Worm (Caenorhabditis elegans): Measurements from ENCODE around the gene rop-1.

- TF ChIP-seq lsy-2 (tag; optimal IDR thresholded peaks at IDR 0.05) = no peak
- no peak for TF ChIP-seq snpc-4 (tag; optimal IDR thresholded peaks at IDR 0.05)
- no peak for TF ChIP-seq tbx-2 (tag; optimal IDR thresholded peaks at IDR 0.05)
- no peak for TF ChIP-seq blmp-1 (tag; optimal IDR thresholded peaks at IDR 0.05)
- TF ChIP-seq lir-3 (tag; optimal IDR thresholded peaks at IDR 0.05; ENCODE audit: poor library complexity) = no peak
- no peak for TF ChIP-seq elt-3 (tag; optimal IDR thresholded peaks at IDR 0.05)
- TF ChIP-seq fkh-10 (GFP tag; optimal IDR thresholded peaks at IDR 0.05) = no peak
- no peak for TF ChIP-seq ztf-11 (tag; optimal IDR thresholded peaks at IDR 0.05)
- TF ChIP-seq jun-1 (tag; optimal IDR thresholded peaks at IDR 0.05) = no peak
- no peak for TF ChIP-seq ama-1 (optimal IDR thresholded peaks at IDR 0.05)
- no peak for TF ChIP-seq fos-1 (tag; optimal IDR thresholded peaks at IDR 0.05)
- no peak for TF ChIP-seq mab-9 (GFP tag; IDR thresholded peaks at IDR 0.05)
- no peak for TF ChIP-seq mep-1 (tag; optimal IDR thresholded peaks at IDR 0.05)
Measured at ce11 chrV:10206502-10206901, 48.4 kb downstream of the rop-1 start, which contains the start of gene rpc-25.
